Fruit fly (Drosophila melanogaster) whole organism, adult: ENCODE data around the gene repo.

Experiments
- CG11617 ChIP-seq: fragments of 200-800 bp; sonication (Bioruptor generic); optimal IDR thresholded peaks from 2 replicates; lab custom pipeline; 2017; ENCODE audit warnings: mild to moderate bottlenecking, missing biosample characterization, missing genetic modification reagents, missing genetic modification characterization
- CG12768 ChIP-seq: fragments of 200-800 bp; sonication (Bioruptor generic); optimal IDR thresholded peaks from 2 replicates; lab custom pipeline; 2017; ENCODE audit warnings: missing biosample characterization, missing genetic modification characterization, mild to moderate bottlenecking, moderate library complexity, missing genetic modification reagents
- CG14711 ChIP-seq: fragments of 200-800 bp; sonication (Bioruptor generic); optimal IDR thresholded peaks from 2 replicates; lab custom pipeline; 2018; ENCODE audit warnings: missing biosample characterization, mild to moderate bottlenecking, missing genetic modification characterization, moderate library complexity
- CG1620 ChIP-seq: fragments of 200-800 bp; sonication (Bioruptor generic); optimal IDR thresholded peaks from 2 replicates; lab custom pipeline; 2016; ENCODE audit warnings: missing biosample characterization, missing genetic modification characterization
- CG33017 ChIP-seq: fragments of 200-800 bp; sonication (Bioruptor generic); optimal IDR thresholded peaks from 2 replicates; lab custom pipeline; 2018; ENCODE audit warnings: missing biosample characterization, mild to moderate bottlenecking, missing genetic modification characterization, moderate library complexity
- CG5204 ChIP-seq: fragments of 200-800 bp; sonication (Bioruptor generic); optimal IDR thresholded peaks from 2 replicates; lab custom pipeline; 2016; ENCODE audit warnings: missing biosample characterization, missing genetic modification characterization
- CG7045 ChIP-seq: fragments of 200-800 bp; sonication (Bioruptor generic); optimal IDR thresholded peaks from 2 replicates; lab custom pipeline; 2017; ENCODE audit warnings: missing biosample characterization, mild to moderate bottlenecking, missing genetic modification characterization
- CG7101 ChIP-seq: fragments of 200-800 bp; sonication (Bioruptor generic); optimal IDR thresholded peaks from 2 replicates; lab custom pipeline; 2018; ENCODE audit warnings: missing biosample characterization, mild to moderate bottlenecking, missing genetic modification characterization, moderate library complexity
- Clk ChIP-seq: fragments of 200-800 bp; sonication (Bioruptor generic); optimal IDR thresholded peaks from 2 replicates; lab custom pipeline; 2017; ENCODE audit warnings: missing biosample characterization, missing genetic modification characterization
- Crg-1 ChIP-seq: fragments of 200-800 bp; sonication (Bioruptor generic); optimal IDR thresholded peaks from 2 replicates; lab custom pipeline; 2016; ENCODE audit warnings: missing biosample characterization, missing genetic modification characterization
- Hr96 ChIP-seq: fragments of 200-800 bp; sonication (Bioruptor generic); optimal IDR thresholded peaks from 2 replicates; lab custom pipeline; 2016; ENCODE audit warnings: missing biosample characterization, missing genetic modification characterization
- Mnt ChIP-seq: fragments of 200-800 bp; sonication (Bioruptor generic); optimal IDR thresholded peaks from 2 replicates; lab custom pipeline; 2016; ENCODE audit warnings: missing biosample characterization, mild to moderate bottlenecking, missing genetic modification characterization
- bab1 ChIP-seq: fragments of 200-800 bp; sonication (Bioruptor generic); optimal IDR thresholded peaks from 3 replicates; lab custom pipeline; 2019; ENCODE audit warnings: missing biosample characterization, mild to moderate bottlenecking, missing genetic modification characterization, moderate library complexity
- cic ChIP-seq: fragments of 200-800 bp; sonication (Bioruptor generic); optimal IDR thresholded peaks from 2 replicates; lab custom pipeline; 2017; ENCODE audit warnings: missing biosample characterization, mild to moderate bottlenecking, missing genetic modification characterization, moderate library complexity
- cnc ChIP-seq, 2 experiments: fragments of >200 bp; optimal IDR thresholded peaks; 2 replicates each; lab custom pipeline; 2017
- kay ChIP-seq: fragments of 200-800 bp; sonication (Bioruptor generic); peaks from one replicate; lab custom pipeline; 2016; ENCODE audit warnings: missing biosample characterization, missing genetic modification characterization, borderline replicate concordance
- ovo ChIP-seq: fragments of 200-800 bp; sonication (Bioruptor generic); optimal IDR thresholded peaks from 2 replicates; lab custom pipeline; 2016; ENCODE audit warnings: missing biosample characterization, missing genetic modification characterization
- pad ChIP-seq: fragments of 200-800 bp; sonication (Bioruptor generic); optimal IDR thresholded peaks from 3 replicates; lab custom pipeline; 2017; ENCODE audit warnings: missing biosample characterization, missing genetic modification characterization, mild to moderate bottlenecking, moderate library complexity, missing genetic modification reagents
- tj ChIP-seq: fragments of 200-800 bp; sonication (Bioruptor generic); optimal IDR thresholded peaks from 3 replicates; lab custom pipeline; 2017; ENCODE audit warnings: missing biosample characterization, mild to moderate bottlenecking, missing genetic modification characterization, moderate library complexity
- toe ChIP-seq: fragments of 200-800 bp; sonication (Bioruptor generic); optimal IDR thresholded peaks from 2 replicates; lab custom pipeline; 2016; ENCODE audit warnings: missing biosample characterization, missing genetic modification characterization

The repo gene

dm6 chr3R:18227385-18227784 lies 8.6 kb upstream of the repo start:
- TF ChIP-seq cnc (optimal IDR thresholded peaks at IDR 0.05; lab: Kevin White, UChicago) (no peak), ovo (GFP tag; lab: Kevin White, UChicago) (no peak), Mnt (GFP tag; lab: Kevin White, UChicago) (no peak), Clk (no peak), Crg-1 (GFP tag; lab: Kevin White, UChicago) (no peak), toe (GFP tag; lab: Kevin White, UChicago) (no peak), pad (GFP tag; lab: Kevin White, UChicago) (no peak), CG33017 (tag; lab: Kevin White, UChicago) (no peak), tj (GFP tag; lab: Kevin White, UChicago) (no peak), CG1620 (GFP tag; lab: Kevin White, UChicago) (no peak), Hr96 (GFP tag; lab: Kevin White, UChicago) (no peak), CG7101 (tag; lab: Kevin White, UChicago) (no peak), CG7045 (no peak)

dm6 chr3R:18228713-18229222 lies 7.2 kb upstream of the repo start:
- TF ChIP-seq CG12768 (GFP tag; lab: Kevin White, UChicago) = peak; percentile 40
- no peak for TF ChIP-seq cnc (optimal IDR thresholded peaks at IDR 0.05; lab: Kevin White, UChicago)

dm6 chr3R:18230229-18230628 lies 5.8 kb upstream of the repo start:
- TF ChIP-seq CG12768 (GFP tag; lab: Kevin White, UChicago) (no peak), CG7045 (no peak), Hr96 (GFP tag; lab: Kevin White, UChicago) (no peak), tj (GFP tag; lab: Kevin White, UChicago) (no peak), Clk (no peak), Crg-1 (GFP tag; lab: Kevin White, UChicago) (no peak), cic (GFP tag; lab: Kevin White, UChicago) (peak; percentile 16), pad (GFP tag; lab: Kevin White, UChicago) (no peak), ovo (GFP tag; lab: Kevin White, UChicago) (no peak)

dm6 chr3R:18232187-18232586 lies 3.8 kb upstream of the repo start:
- TF ChIP-seq CG12768 (GFP tag; lab: Kevin White, UChicago) = no peak

dm6 chr3R:18234699-18235257 lies 1.2 kb upstream of the repo start:
- TF ChIP-seq Hr96 (GFP tag; lab: Kevin White, UChicago) (no peak), ovo (GFP tag; lab: Kevin White, UChicago) (no peak), CG5204 (GFP tag; lab: Kevin White, UChicago) (no peak), CG7101 (tag; lab: Kevin White, UChicago) (no peak), pad (GFP tag; lab: Kevin White, UChicago) (no peak), CG7045 (no peak)

- TF ChIP-seq CG5204 (GFP tag; lab: Kevin White, UChicago) (no peak), toe (GFP tag; lab: Kevin White, UChicago) (peak; percentile 28), tj (GFP tag; lab: Kevin White, UChicago) (no peak), CG14711 (tag; lab: Kevin White, UChicago) (peak; percentile 13), CG11617 (GFP tag; lab: Kevin White, UChicago) (no peak), ovo (GFP tag; lab: Kevin White, UChicago) (peak; percentile 8), CG1620 (GFP tag; lab: Kevin White, UChicago) (peak; percentile 28), cic (GFP tag; lab: Kevin White, UChicago) (no peak), Mnt (GFP tag; lab: Kevin White, UChicago) (peak; percentile 53), bab1 (GFP tag; lab: Kevin White, UChicago) (peak; percentile 50), Clk (no peak), cnc (optimal IDR thresholded peaks at IDR 0.05; lab: Kevin White, UChicago) (no peak), kay (no peak), CG7101 (tag; lab: Kevin White, UChicago) (peak; percentile 52), Hr96 (GFP tag; lab: Kevin White, UChicago) (peak; percentile 25), pad (GFP tag; lab: Kevin White, UChicago) (peak; percentile 5), CG33017 (tag; lab: Kevin White, UChicago) (no peak), CG7045 (peak; percentile 22), Crg-1 (GFP tag; lab: Kevin White, UChicago) (no peak), CG12768 (GFP tag; lab: Kevin White, UChicago) (peak; percentile 25)
Measured at dm6 chr3R:18242089-18242955, 6.3 kb downstream of the repo start, which contains the start of the genes CG7156 and 14-3-3epsilon. Gene CG7156 (minus strand): TSS chr3R:18242159. Gene 14-3-3epsilon (plus strand): TSS chr3R:18242531.
